Worm (Caenorhabditis elegans) whole organism, L4/young adult: ENCODE measurements around the gene cln-3.1.
"Not testable (repeated sequence)": the region's sequence is repeated elsewhere in the genome, so short reads cannot be mapped to it uniquely, and the experiment has no call there.

ENCODE experiments used
- W03F9.2 ChIP-seq: fragments of 150-350 bp; optimal IDR thresholded peaks from 2 replicates; lab custom pipeline; 2014; ENCODE audit warnings: missing biosample characterization, missing genetic modification characterization
- dao-5 ChIP-seq: sonication (generic microtip); optimal IDR thresholded peaks from 2 replicates; lab custom pipeline; 2016; ENCODE audit warnings: missing genotype, missing genetic modification characterization, moderate library complexity, missing compliant biosample characterization
- him-1 ChIP-seq: sonication (generic microtip); optimal IDR thresholded peaks from 2 replicates; lab custom pipeline; 2016; ENCODE audit warnings: missing genotype, missing genetic modification reagents, missing genetic modification characterization, missing compliant biosample characterization

cln-3.1 gene

ce11 chrV:11292682-11293081 lies 27.2 kb upstream of the cln-3.1 start:
- TF ChIP-seq W03F9.2 (no peak), dao-5 (tag; lab: Kevin White, UChicago) (no peak), him-1 (tag; lab: Kevin White, UChicago) (no peak)

- TF ChIP-seq him-1 (tag; lab: Kevin White, UChicago) = no peak
- TF ChIP-seq W03F9.2 = no peak
- TF ChIP-seq dao-5 (tag; lab: Kevin White, UChicago) = no peak
These were observed 25.4 kb upstream of the cln-3.1 start, which contains the start of gene C03E10.1 for ce11 chrV:11290888-11291287. Gene C03E10.1, plus strand, starts transcription at chrV:11291188.

ce11 chrV:11286114-11286513 lies 20.7 kb upstream of the cln-3.1 start, which contains the start of gene C03E10.3:
Gene C03E10.3, plus strand, starts transcription at chrV:11286414.
- not testable (repeated sequence) for TF ChIP-seq W03F9.2; dao-5 (tag; lab: Kevin White, UChicago); him-1 (tag; lab: Kevin White, UChicago)

ce11 chrV:11282272-11282671 lies 16.8 kb upstream of the cln-3.1 start, which contains the start of gene gly-20:
Gene gly-20, plus strand, starts transcription at chrV:11282572.
- TF ChIP-seq dao-5 (tag; lab: Kevin White, UChicago) = no peak
- TF ChIP-seq W03F9.2 = no peak
- no peak for TF ChIP-seq him-1 (tag; lab: Kevin White, UChicago)

- TF ChIP-seq him-1 (tag; lab: Kevin White, UChicago) (no peak), W03F9.2 (no peak), dao-5 (tag; lab: Kevin White, UChicago) (no peak)
These were observed 16.2 kb upstream of the cln-3.1 start for ce11 chrV:11281414-11282209.

ce11 chrV:11279564-11279963 lies 14.1 kb upstream of the cln-3.1 start:
- no peak for TF ChIP-seq dao-5 (tag; lab: Kevin White, UChicago)
- TF ChIP-seq him-1 (tag; lab: Kevin White, UChicago) = no peak

ce11 chrV:11272848-11273247 lies 7.4 kb upstream of the cln-3.1 start, which contains the start of gene clec-223:
Gene clec-223, plus strand, starts transcription at chrV:11273148.
- no peak for TF ChIP-seq him-1 (tag; lab: Kevin White, UChicago)

ce11 chrV:11271051-11271450 lies 5.6 kb upstream of the cln-3.1 start, which contains the start of gene clec-222:
Gene clec-222, plus strand, starts transcription at chrV:11271351.
- TF ChIP-seq W03F9.2 = no peak
- no peak for TF ChIP-seq dao-5 (tag; lab: Kevin White, UChicago)
- no peak for TF ChIP-seq him-1 (tag; lab: Kevin White, UChicago)

- no peak for TF ChIP-seq dao-5 (tag; lab: Kevin White, UChicago)
- TF ChIP-seq W03F9.2 = no peak
- TF ChIP-seq him-1 (tag; lab: Kevin White, UChicago) = no peak
These were observed 3.3 kb upstream of the cln-3.1 start, which contains the start of gene str-115 for ce11 chrV:11268791-11269190. Gene str-115, plus strand, starts transcription at chrV:11269091.

ce11 chrV:11266681-11267080 lies 1.2 kb upstream of the cln-3.1 start, which contains the start of gene str-116:
Gene str-116, plus strand, starts transcription at chrV:11266981.
- no peak for TF ChIP-seq dao-5 (tag; lab: Kevin White, UChicago)
- TF ChIP-seq W03F9.2 = no peak
- no peak for TF ChIP-seq him-1 (tag; lab: Kevin White, UChicago)

ce11 chrV:11263025-11263424 lies 2.4 kb downstream of the cln-3.1 start, which contains the start of gene F07B10.4:
Gene F07B10.4, minus strand, starts transcription at chrV:11263125.
- TF ChIP-seq dao-5 (tag; lab: Kevin White, UChicago) (no peak), him-1 (tag; lab: Kevin White, UChicago) (no peak), W03F9.2 (no peak)

- TF ChIP-seq W03F9.2 = no peak
- no peak for TF ChIP-seq dao-5 (tag; lab: Kevin White, UChicago)
- no peak for TF ChIP-seq him-1 (tag; lab: Kevin White, UChicago)
These were observed 4.8 kb downstream of the cln-3.1 start, which contains the start of gene F07B10.7 for ce11 chrV:11260622-11261021. Gene F07B10.7, minus strand, starts transcription at chrV:11260722.

- no peak for TF ChIP-seq W03F9.2
- no peak for TF ChIP-seq him-1 (tag; lab: Kevin White, UChicago)
- TF ChIP-seq dao-5 (tag; lab: Kevin White, UChicago) = no peak
These were observed 6.6 kb downstream of the cln-3.1 start, which contains the start of gene lgc-36 for ce11 chrV:11258896-11259295. Gene lgc-36, minus strand, starts transcription at chrV:11258996.

ce11 chrV:11254980-11255379 lies 10.5 kb downstream of the cln-3.1 start, which contains the start of gene srsx-31:
Gene srsx-31, minus strand, starts transcription at chrV:11255080.
- TF ChIP-seq dao-5 (tag; lab: Kevin White, UChicago) (no peak), him-1 (tag; lab: Kevin White, UChicago) (no peak), W03F9.2 (no peak)
